Fruit fly (Drosophila melanogaster): ENCODE results near the gene sip2.

The sip2 gene

DNA sequence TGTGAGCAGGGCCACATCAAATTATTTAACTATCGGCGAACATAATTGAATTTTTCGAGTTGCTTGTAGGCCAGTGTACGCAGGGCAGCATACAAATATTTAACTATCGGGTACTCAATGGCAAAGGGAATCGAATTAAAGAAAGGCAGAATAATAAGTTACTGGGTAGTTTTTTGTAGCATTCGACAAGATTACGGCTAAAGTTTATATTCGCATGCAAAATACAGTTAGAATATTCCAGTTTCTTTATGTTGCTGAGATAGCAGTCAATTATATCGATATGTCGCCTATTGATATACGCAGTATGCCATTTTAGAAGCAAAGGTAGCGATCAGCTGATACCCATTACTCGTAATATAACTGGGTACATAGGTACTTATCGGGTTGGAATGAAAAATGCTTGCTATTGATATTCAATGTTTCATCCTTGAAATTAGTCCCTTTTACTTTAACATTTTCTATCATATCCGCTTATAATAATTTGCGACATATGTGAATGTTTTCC lies 4.2 kb upstream of the sip2 start (continued):
- no peak for TF ChIP-seq CG33557 (GFP tag; optimal IDR thresholded peaks at IDR 0.05)
- no peak for TF ChIP-seq CG7271 (tag; optimal IDR thresholded peaks at IDR 0.05)
- TF ChIP-seq Lhr (GFP tag; optimal IDR thresholded peaks at IDR 0.05) = no peak
- peak in 1 of 2 experiments; percentile 52 for TF ChIP-seq pan (optimal IDR thresholded peaks at IDR 0.05)
- TF ChIP-seq pan (GFP tag; optimal IDR thresholded peaks at IDR 0.05 in 1 of 2, IDR thresholded peaks at IDR 0.05 in 1 of 2) = no peak
- no peak for TF ChIP-seq CG30431 (GFP tag; optimal IDR thresholded peaks at IDR 0.05)
- peak; percentile 27 for TF ChIP-seq CG13123 (GFP tag; optimal IDR thresholded peaks at IDR 0.05)
- TF ChIP-seq CG8290 (GFP tag; optimal IDR thresholded peaks at IDR 0.05) = peak; percentile 5
- TF ChIP-seq CG8290 (tag; optimal IDR thresholded peaks at IDR 0.05) = no peak
- TF ChIP-seq CG13894 (tag; optimal IDR thresholded peaks at IDR 0.05) = no peak
- TF ChIP-seq CG34422 (GFP tag; IDR thresholded peaks at IDR 0.05) = no peak; the same call in 2 of the 3 replicates
- no peak for TF ChIP-seq ab (GFP tag; optimal IDR thresholded peaks at IDR 0.05)
- no peak for TF ChIP-seq pros (GFP tag; optimal IDR thresholded peaks at IDR 0.05)
- TF ChIP-seq amos (GFP tag; IDR thresholded peaks at IDR 0.05; ENCODE audit: partially characterized antibody) = peak; percentile 75
- no peak; the same call in 1 of the 2 replicates for TF ChIP-seq Rfx (GFP tag; IDR thresholded peaks at IDR 0.05)
- TF ChIP-seq Ssrp (tag; optimal IDR thresholded peaks at IDR 0.05) = no peak
- peak; percentile 63; the same call in 2 of the 3 replicates for TF ChIP-seq CG7963 (GFP tag; IDR thresholded peaks at IDR 0.05; ENCODE audit: partially characterized antibody)
- TF ChIP-seq Camta (GFP tag; optimal IDR thresholded peaks at IDR 0.05) = peak; percentile 47
- peak; percentile 4; the same call in 1 of the 3 replicates for TF ChIP-seq ase (GFP tag; IDR thresholded peaks at IDR 0.05)
- peak; percentile 70 for TF ChIP-seq lilli (GFP tag; optimal IDR thresholded peaks at IDR 0.05)
- peak; percentile 12 for TF ChIP-seq CG18476 (GFP tag; optimal IDR thresholded peaks at IDR 0.05)
- TF ChIP-seq CG8089 (GFP tag; optimal IDR thresholded peaks at IDR 0.05) = no peak
- peak; percentile 38 for TF ChIP-seq Atf-2 (GFP tag; optimal IDR thresholded peaks at IDR 0.05)
- no peak for TF ChIP-seq CG1024 (GFP tag; IDR thresholded peaks at IDR 0.05)
- TF ChIP-seq gfzf (GFP tag; optimal IDR thresholded peaks at IDR 0.05) = peak; percentile 1
- TF ChIP-seq CG17912 (GFP tag; optimal IDR thresholded peaks at IDR 0.05) = peak; percentile 60
- TF ChIP-seq fd102C (GFP tag; optimal IDR thresholded peaks at IDR 0.05) = no peak
- no peak for TF ChIP-seq CG14710 (tag; optimal IDR thresholded peaks at IDR 0.05)
- TF ChIP-seq jing (GFP tag; optimal IDR thresholded peaks at IDR 0.05) = no peak
- TF ChIP-seq Scr (GFP tag; IDR thresholded peaks at IDR 0.05; ENCODE audit: partially characterized antibody) = peak; percentile 86
- no peak for TF ChIP-seq dati (GFP tag; IDR thresholded peaks at IDR 0.05)
- TF ChIP-seq CG14965 (GFP tag; optimal IDR thresholded peaks at IDR 0.05; ENCODE audit: borderline replicate concordance) = no peak
- no peak for TF ChIP-seq CG10543 (GFP tag; optimal IDR thresholded peaks at IDR 0.05)
- no peak for TF ChIP-seq sima (GFP tag; optimal IDR thresholded peaks at IDR 0.05)
- no peak for TF ChIP-seq CG10321 (GFP tag; IDR thresholded peaks at IDR 0.05)
- peak; percentile 79 for TF ChIP-seq hbn (GFP tag; IDR thresholded peaks at IDR 0.05; ENCODE audit: partially characterized antibody)
- peak; percentile 33; the same call in 1 of the 2 replicates for TF ChIP-seq ttk (GFP tag; IDR thresholded peaks at IDR 0.05)
- peak; percentile 91 for TF ChIP-seq Doc3 (GFP tag; IDR thresholded peaks at IDR 0.05; ENCODE audit: partially characterized antibody)
- no peak for TF ChIP-seq CG12236 (GFP tag; optimal IDR thresholded peaks at IDR 0.05)
- TF ChIP-seq CG3995 (GFP tag; optimal IDR thresholded peaks at IDR 0.05) = no peak
- TF ChIP-seq her (GFP tag; optimal IDR thresholded peaks at IDR 0.05) = peak; percentile 66
- peak; percentile 65 for TF ChIP-seq CG30403 (GFP tag; optimal IDR thresholded peaks at IDR 0.05)
- peak; percentile 8 for TF ChIP-seq CG7556 (GFP tag; optimal IDR thresholded peaks at IDR 0.05)
- TF ChIP-seq ssp (GFP tag; IDR thresholded peaks at IDR 0.05) = 0 out of 2 replicates have a peak, but pooled peaks have one; percentile 20
- TF ChIP-seq nom (GFP tag; optimal IDR thresholded peaks at IDR 0.05) = no peak
- TF ChIP-seq repo (GFP tag; optimal IDR thresholded peaks at IDR 0.05) = peak; percentile 23
- TF ChIP-seq CG17186 (GFP tag; optimal IDR thresholded peaks at IDR 0.05) = no peak
- TF ChIP-seq CG17802 (tag; optimal IDR thresholded peaks at IDR 0.05) = no peak
- no peak for TF ChIP-seq CG7372 (GFP tag; IDR thresholded peaks at IDR 0.05)
- peak; percentile 3 for TF ChIP-seq Mad (GFP tag; optimal IDR thresholded peaks at IDR 0.05)
- peak; percentile 53 for TF ChIP-seq NK7.1 (GFP tag; optimal IDR thresholded peaks at IDR 0.05)

All from whole organism, embryonic.